Fruit fly (Drosophila melanogaster) whole organism, embryonic: ENCODE data around the gene Ctr1A.

ENCODE experiments used
- Aef1 ChIP-seq: fragments of 200-800 bp; sonication (Bioruptor generic); IDR thresholded peaks from 3 replicates; pipeline ENCODE4 v1.3.6; 2022; ENCODE audit warnings: missing biosample characterization, missing genetic modification characterization
- CG10147 ChIP-seq: fragments of 200-800 bp; sonication (Bioruptor generic); optimal IDR thresholded peaks from 2 replicates; lab custom pipeline; 2019; ENCODE audit warnings: missing biosample characterization, mild to moderate bottlenecking, missing genetic modification characterization, moderate library complexity
- CG10267 ChIP-seq: fragments of 200-800 bp; sonication (Bioruptor generic); optimal IDR thresholded peaks from 2 replicates; lab custom pipeline; 2018; ENCODE audit warnings: missing biosample characterization, mild to moderate bottlenecking, missing genetic modification characterization, moderate library complexity
- CG11456 ChIP-seq: fragments of 200-800 bp; sonication (Bioruptor generic); IDR thresholded peaks from 3 replicates; pipeline ENCODE4 v1.3.6; 2022; ENCODE audit warnings: missing biosample characterization, missing genetic modification characterization
- CG11696 ChIP-seq: fragments of 200-800 bp; sonication (Bioruptor generic); IDR thresholded peaks from 2 replicates; pipeline ENCODE4 v1.3.6; 2022; ENCODE audit warnings: missing biosample characterization, missing genetic modification characterization
- CG13894 ChIP-seq: fragments of 200-800 bp; sonication (Bioruptor generic); optimal IDR thresholded peaks from 3 replicates; lab custom pipeline; 2018; ENCODE audit warnings: missing biosample characterization, mild to moderate bottlenecking, missing genetic modification characterization, moderate library complexity
- CG15011 ChIP-seq: fragments of 200-800 bp; sonication (Bioruptor generic); optimal IDR thresholded peaks from 3 replicates; lab custom pipeline; 2018; ENCODE audit warnings: missing biosample characterization, mild to moderate bottlenecking, missing genetic modification characterization
- CG15601 ChIP-seq: fragments of 200-800 bp; sonication (Bioruptor generic); optimal IDR thresholded peaks from 3 replicates; lab custom pipeline; 2019; ENCODE audit warnings: missing biosample characterization, mild to moderate bottlenecking, missing genetic modification characterization, moderate library complexity
- CG18599 ChIP-seq: fragments of 200-800 bp; sonication (Bioruptor generic); optimal IDR thresholded peaks from 3 replicates; lab custom pipeline; 2017; ENCODE audit warnings: missing biosample characterization, missing genetic modification characterization, mild to moderate bottlenecking, moderate library complexity, missing genetic modification reagents
- CG18764 ChIP-seq: fragments of 200-800 bp; sonication (Bioruptor generic); optimal IDR thresholded peaks from 3 replicates; lab custom pipeline; 2016; ENCODE audit warnings: missing biosample characterization, missing genetic modification characterization
- CG2120 ChIP-seq: fragments of 200-800 bp; sonication (Bioruptor generic); optimal IDR thresholded peaks from 3 replicates; lab custom pipeline; 2016; ENCODE audit warnings: missing biosample characterization, missing genetic modification characterization
- CG3065 ChIP-seq: fragments of 200-800 bp; sonication (Bioruptor generic); optimal IDR thresholded peaks from 2 replicates; lab custom pipeline; 2016; ENCODE audit warnings: missing biosample characterization, missing genetic modification characterization
- CG31388 ChIP-seq: fragments of 200-800 bp; sonication (Bioruptor generic); optimal IDR thresholded peaks from 2 replicates; lab custom pipeline; 2016; ENCODE audit warnings: missing biosample characterization, missing genetic modification characterization
- CG3407 ChIP-seq: fragments of 200-800 bp; sonication (Bioruptor generic); optimal IDR thresholded peaks from 2 replicates; lab custom pipeline; 2018; ENCODE audit warnings: missing biosample characterization, mild to moderate bottlenecking, missing genetic modification characterization
- CG6254 ChIP-seq: fragments of 200-800 bp; sonication (Bioruptor generic); optimal IDR thresholded peaks from 3 replicates; lab custom pipeline; 2017; ENCODE audit warnings: mild to moderate bottlenecking, missing biosample characterization, missing genetic modification reagents, missing genetic modification characterization
- CG7745 ChIP-seq: fragments of 200-800 bp; sonication (Bioruptor generic); optimal IDR thresholded peaks from 2 replicates; lab custom pipeline; 2018; ENCODE audit warnings: missing biosample characterization, mild to moderate bottlenecking, missing genetic modification characterization, moderate library complexity
- CG8478 ChIP-seq: fragments of >200 bp; optimal IDR thresholded peaks from 2 replicates; lab custom pipeline; 2018
- CG8924 ChIP-seq: fragments of 200-800 bp; optimal IDR thresholded peaks from 3 replicates; lab custom pipeline; 2019; ENCODE audit warnings: missing biosample characterization, mild to moderate bottlenecking, missing genetic modification characterization, moderate library complexity
- Dp ChIP-seq: fragments of 200-800 bp; sonication (Bioruptor generic); optimal IDR thresholded peaks from 2 replicates; lab custom pipeline; 2018; ENCODE audit warnings: missing biosample characterization, mild to moderate bottlenecking, missing genetic modification characterization, moderate library complexity
- Dref ChIP-seq: fragments of 200-800 bp; sonication (Bioruptor generic); IDR thresholded peaks from 2 replicates; pipeline ENCODE4 v1.3.6; 2022; ENCODE audit warnings: missing biosample characterization, missing genetic modification characterization
- H2.0 ChIP-seq: fragments of 200-800 bp; sonication (Bioruptor generic); IDR thresholded peaks from 2 replicates; pipeline ENCODE4 v1.3.6; 2022; ENCODE audit warnings: missing biosample characterization, missing genetic modification characterization
- Hsf ChIP-seq: fragments of 200-800 bp; sonication (Bioruptor generic); optimal IDR thresholded peaks from 3 replicates; lab custom pipeline; 2016; ENCODE audit warnings: missing biosample characterization, missing genetic modification characterization
- Neu2 ChIP-seq: fragments of 200-800 bp; sonication (Bioruptor generic); optimal IDR thresholded peaks from 3 replicates; lab custom pipeline; 2016; ENCODE audit warnings: missing biosample characterization, missing genetic modification characterization, borderline replicate concordance
- Nf-YA ChIP-seq: fragments of 200-800 bp; sonication (Bioruptor generic); IDR thresholded peaks from 2 replicates; pipeline ENCODE4 v1.3.6; 2022; ENCODE audit warnings: missing biosample characterization, missing genetic modification characterization
- Oaz ChIP-seq: fragments of 200-800 bp; sonication (Bioruptor generic); IDR thresholded peaks from 2 replicates; pipeline ENCODE4 v1.3.6; 2022; ENCODE audit warnings: missing biosample characterization, missing genetic modification characterization
- Pdp1 ChIP-seq, 2 experiments: fragments of 200-800 bp; sonication (Bioruptor generic); optimal IDR thresholded peaks; 3 replicates each; lab custom pipeline; 2016; ENCODE audit warnings: missing biosample characterization in 2 of 2, missing genetic modification characterization in 2 of 2, mild to moderate bottlenecking in 1 of 2, moderate library complexity in 1 of 2
- Side ChIP-seq: fragments of 200-800 bp; sonication (Bioruptor generic); optimal IDR thresholded peaks from 2 replicates; lab custom pipeline; 2016; ENCODE audit warnings: missing biosample characterization, missing genetic modification characterization
- TFAM ChIP-seq: fragments of 200-800 bp; sonication (Bioruptor generic); optimal IDR thresholded peaks from 2 replicates; lab custom pipeline; 2017; ENCODE audit warnings: missing biosample characterization, missing genetic modification characterization, inconsistent platforms
- az2 ChIP-seq: fragments of 200-800 bp; sonication (Bioruptor generic); optimal IDR thresholded peaks from 3 replicates; lab custom pipeline; 2016; ENCODE audit warnings: missing biosample characterization, missing genetic modification characterization
- cato ChIP-seq: fragments of 200-800 bp; sonication (Bioruptor generic); optimal IDR thresholded peaks from 2 replicates; lab custom pipeline; 2016; ENCODE audit warnings: missing biosample characterization, missing genetic modification characterization, borderline replicate concordance
- chif ChIP-seq, 2 experiments: fragments of 200-800 bp; sonication (Bioruptor generic); optimal IDR thresholded peaks; 3 replicates each; lab custom pipeline; 2016; ENCODE audit warnings: missing biosample characterization in 2 of 2, missing genetic modification characterization in 2 of 2
- danr ChIP-seq: fragments of 200-800 bp; sonication (Bioruptor generic); IDR thresholded peaks from 2 replicates; pipeline ENCODE4 v1.3.6; 2022; ENCODE audit warnings: missing biosample characterization, missing genetic modification characterization
- dmrt99B ChIP-seq: fragments of 200-800 bp; sonication (Bioruptor generic); optimal IDR thresholded peaks from 2 replicates; lab custom pipeline; 2018; ENCODE audit warnings: missing biosample characterization, mild to moderate bottlenecking, missing genetic modification characterization, moderate library complexity
- dysf ChIP-seq: fragments of 200-800 bp; sonication (Bioruptor generic); IDR thresholded peaks from 3 replicates; pipeline ENCODE4 v1.3.6; 2022; ENCODE audit warnings: missing biosample characterization, missing genetic modification characterization
- eve ChIP-seq, 2 experiments: fragments of >200 bp; optimal IDR thresholded peaks; 2 replicates each; lab custom pipeline; 2017; ENCODE audit warnings: missing biosample characterization in 2 of 2, missing genetic modification characterization in 2 of 2
- fd3F ChIP-seq: fragments of 200-800 bp; sonication (Bioruptor generic); optimal IDR thresholded peaks from 2 replicates; lab custom pipeline; 2018; ENCODE audit warnings: missing biosample characterization, mild to moderate bottlenecking, missing genetic modification characterization, moderate library complexity
- hbn ChIP-seq: fragments of 200-800 bp; sonication (Bioruptor generic); IDR thresholded peaks from 2 replicates; pipeline ENCODE4 v1.3.6; 2022; ENCODE audit warnings: missing biosample characterization, missing genetic modification characterization; ENCODE audit not compliant: partially characterized antibody
- hth ChIP-seq: fragments of >200 bp; optimal IDR thresholded peaks from 2 replicates; lab custom pipeline; 2017; ENCODE audit warnings: inconsistent platforms
- lilli ChIP-seq: fragments of 200-800 bp; sonication (Bioruptor generic); optimal IDR thresholded peaks from 3 replicates; lab custom pipeline; 2016; ENCODE audit warnings: missing biosample characterization, missing genetic modification characterization
- lola ChIP-seq, 3 experiments: fragments of >200 bp in 2 of 3; fragments of 200-800 bp in 1 of 3; sonication (Bioruptor generic) in 1 of 3; optimal IDR thresholded peaks; 2 replicates each; lab custom pipeline; 2017 to 2019; ENCODE audit warnings: missing biosample characterization in 3 of 3, missing genetic modification characterization in 3 of 3, mild to moderate bottlenecking in 1 of 3, moderate library complexity in 1 of 3
- nau ChIP-seq: fragments of 200-800 bp; sonication (Bioruptor generic); optimal IDR thresholded peaks from 3 replicates; lab custom pipeline; 2017; ENCODE audit warnings: missing biosample characterization, mild to moderate bottlenecking, missing genetic modification characterization, missing genetic modification reagents
- rib ChIP-seq: fragments of 200-800 bp; sonication (Bioruptor generic); IDR thresholded peaks from 2 replicates; pipeline ENCODE4 v1.3.6; 2022; ENCODE audit warnings: missing biosample characterization, missing genetic modification characterization
- salm ChIP-seq: fragments of 200-800 bp; sonication (Bioruptor generic); optimal IDR thresholded peaks from 2 replicates; lab custom pipeline; 2018; ENCODE audit warnings: missing biosample characterization, mild to moderate bottlenecking, missing genetic modification characterization
- shn ChIP-seq: fragments of 200-800 bp; sonication (Bioruptor generic); optimal IDR thresholded peaks from 3 replicates; lab custom pipeline; 2016; ENCODE audit warnings: missing biosample characterization, missing genetic modification characterization
- sim ChIP-seq: fragments of 200-800 bp; sonication (Bioruptor generic); IDR thresholded peaks from 2 replicates; pipeline ENCODE4 v1.3.6; 2022; ENCODE audit warnings: missing biosample characterization, missing genetic modification characterization
- ssp ChIP-seq: fragments of 200-800 bp; sonication (Bioruptor generic); IDR thresholded peaks from 2 replicates; pipeline ENCODE4 v1.3.6; 2022; ENCODE audit warnings: missing biosample characterization, missing genetic modification characterization
- tap ChIP-seq: fragments of 200-800 bp; optimal IDR thresholded peaks from 3 replicates; lab custom pipeline; 2019; ENCODE audit warnings: missing biosample characterization, mild to moderate bottlenecking, missing genetic modification characterization, moderate library complexity
- tin ChIP-seq: fragments of 200-800 bp; sonication (Bioruptor generic); optimal IDR thresholded peaks from 3 replicates; lab custom pipeline; 2016; ENCODE audit warnings: missing biosample characterization, missing genetic modification characterization
- tna ChIP-seq: fragments of 200-800 bp; sonication (Bioruptor generic); IDR thresholded peaks from 2 replicates; pipeline ENCODE4 v1.3.6; 2022; ENCODE audit warnings: missing biosample characterization, missing genetic modification characterization; ENCODE audit not compliant: partially characterized antibody
- vvl ChIP-seq: fragments of 200-800 bp; sonication (Bioruptor generic); IDR thresholded peaks from 2 replicates; pipeline ENCODE4 v1.3.6; 2022; ENCODE audit warnings: missing biosample characterization, missing genetic modification characterization
- wek ChIP-seq: fragments of 200-800 bp; sonication (Bioruptor generic); optimal IDR thresholded peaks from 3 replicates; lab custom pipeline; 2018; ENCODE audit warnings: missing biosample characterization, mild to moderate bottlenecking, missing genetic modification characterization, moderate library complexity
- yki ChIP-seq: fragments of >200 bp; optimal IDR thresholded peaks from 3 replicates; lab custom pipeline; 2018

Gene Ctr1A

dm6 chrX:6615476-6615875 is 46.0 kb upstream of the Ctr1A start (continued):
- TF ChIP-seq az2 (GFP tag; lab: Kevin White, UChicago) = peak; percentile 52
- TF ChIP-seq Aef1 (GFP tag; lab: Robert Waterston, UW) = no peak
- TF ChIP-seq CG15011 (GFP tag; lab: Kevin White, UChicago) = no peak
- peak; percentile 36 for TF ChIP-seq lilli
- no peak for TF ChIP-seq shn (GFP tag; lab: Kevin White, UChicago)
- TF ChIP-seq eve (GFP tag; optimal IDR thresholded peaks at IDR 0.05; lab: Kevin White, UChicago) = peak in 1 of 2 experiments; percentile 74
- no peak for TF ChIP-seq hth
- no peak for TF ChIP-seq Oaz (GFP tag; lab: Robert Waterston, UW)
- TF ChIP-seq Nf-YA (GFP tag; lab: Robert Waterston, UW) = peak; percentile 46; the same call in 1 of the 2 replicates
- TF ChIP-seq CG3065 (GFP tag; lab: Kevin White, UChicago) = no peak
- TF ChIP-seq CG15601 (tag; lab: Kevin White, UChicago) = peak; percentile 42
- TF ChIP-seq salm = no peak
- no peak for TF ChIP-seq danr (GFP tag; lab: Robert Waterston, UW)
- no peak for TF ChIP-seq rib (GFP tag; lab: Robert Waterston, UW)
- peak; percentile 58; the same call in 2 of the 3 replicates for TF ChIP-seq dysf (GFP tag; lab: Robert Waterston, UW)
- TF ChIP-seq hbn (GFP tag; lab: Robert Waterston, UW) = no peak
- TF ChIP-seq CG6254 (GFP tag; lab: Kevin White, UChicago) = peak; percentile 23
- TF ChIP-seq CG10147 (GFP tag; lab: Kevin White, UChicago) = no peak
- TF ChIP-seq dmrt99B (tag; lab: Kevin White, UChicago) = peak; percentile 65
- no peak for TF ChIP-seq CG8478 (lab: Kevin White, UChicago)
- no peak for TF ChIP-seq TFAM (GFP tag; lab: Kevin White, UChicago)
- no peak for TF ChIP-seq cato (GFP tag; lab: Kevin White, UChicago)
- no peak for TF ChIP-seq tna (GFP tag; lab: Robert Waterston, UW)
- TF ChIP-seq nau (GFP tag; lab: Kevin White, UChicago) = no peak
- 0 out of 2 replicates have a peak, but pooled peaks have one; percentile 28 for TF ChIP-seq CG11696 (GFP tag; lab: Robert Waterston, UW)
- peak; percentile 57 for TF ChIP-seq tin (GFP tag; lab: Kevin White, UChicago)
- TF ChIP-seq CG31388 = no peak
- peak; percentile 61 for TF ChIP-seq Pdp1 (GFP tag; optimal IDR thresholded peaks at IDR 0.05; lab: Kevin White, UChicago)
- peak; percentile 27 for TF ChIP-seq CG18764 (GFP tag; lab: Kevin White, UChicago)
- no peak for TF ChIP-seq CG2120 (GFP tag; lab: Kevin White, UChicago)
- TF ChIP-seq CG7745 = no peak
- no peak for TF ChIP-seq sim (GFP tag; lab: Robert Waterston, UW)
- no peak for TF ChIP-seq yki (lab: Kevin White, UChicago)
- TF ChIP-seq Dp (GFP tag; lab: Kevin White, UChicago) = no peak
- peak in 1 of 3 experiments; percentile 51 for TF ChIP-seq lola (GFP tag; optimal IDR thresholded peaks at IDR 0.05; lab: Kevin White, UChicago)
- no peak for TF ChIP-seq CG13894 (tag; lab: Kevin White, UChicago)
- TF ChIP-seq chif (GFP tag; optimal IDR thresholded peaks at IDR 0.05; lab: Kevin White, UChicago) = peak; percentile 34 to 55
- no peak for TF ChIP-seq wek (GFP tag; lab: Kevin White, UChicago)
- TF ChIP-seq Side = peak; percentile 38
- peak; percentile 60 for TF ChIP-seq tap (tag; lab: Kevin White, UChicago)
- TF ChIP-seq Hsf = peak; percentile 39
- TF ChIP-seq ssp (GFP tag; lab: Robert Waterston, UW) = peak; percentile 68
- no peak for TF ChIP-seq fd3F (GFP tag; lab: Kevin White, UChicago)
- no peak for TF ChIP-seq Neu2 (GFP tag; lab: Kevin White, UChicago)
- TF ChIP-seq CG10267 (tag; lab: Kevin White, UChicago) = peak; percentile 42
- TF ChIP-seq CG8924 (tag; lab: Kevin White, UChicago) = peak; percentile 40
- TF ChIP-seq Dref (GFP tag; lab: Robert Waterston, UW) = no peak
- no peak for TF ChIP-seq CG3407 (GFP tag; lab: Kevin White, UChicago)
- TF ChIP-seq CG18599 = peak; percentile 20
- TF ChIP-seq CG11456 (GFP tag; lab: Robert Waterston, UW) = no peak
- peak; percentile 80 for TF ChIP-seq vvl (GFP tag; lab: Robert Waterston, UW)
- TF ChIP-seq H2.0 (GFP tag; lab: Robert Waterston, UW) = peak; percentile 37; the same call in 1 of the 2 replicates
